Worm (Caenorhabditis elegans): ENCODE data around the gene W02F12.4.

W02F12.4 gene

DNA sequence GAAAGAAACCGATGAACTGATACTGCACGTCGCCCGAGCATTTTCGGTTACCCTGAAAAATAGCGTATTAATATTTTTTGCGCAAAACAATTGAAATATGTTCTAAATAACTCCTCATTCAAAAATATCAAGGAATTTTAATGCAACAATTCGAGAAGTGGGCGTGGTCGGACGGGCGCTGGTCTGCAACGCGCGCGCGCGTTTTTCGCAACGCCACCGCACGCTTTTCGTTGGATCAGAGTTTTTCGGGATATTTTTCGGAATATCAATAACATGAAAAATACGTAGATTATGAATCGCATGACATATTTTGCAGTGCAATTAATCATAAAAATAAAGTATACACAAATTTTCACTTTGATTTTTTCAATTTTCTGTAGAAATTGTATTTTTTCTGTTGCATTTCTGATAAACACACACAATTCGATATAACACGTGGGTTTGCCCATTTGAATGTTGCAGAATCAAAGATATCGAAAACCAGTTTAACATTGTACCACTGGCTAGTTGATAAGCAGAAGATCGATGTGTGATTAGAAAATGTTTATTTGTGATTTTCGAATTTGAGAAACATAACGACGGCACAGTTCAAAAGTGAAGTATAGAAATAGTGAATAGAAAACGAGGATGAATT, 2.4 kb upstream of the W02F12.4 start, which contains the start of gene dlst-1:
Gene dlst-1, minus strand, starts transcription at position 52 of the 634 bp plus-strand sequence.
- no peak for TF ChIP-seq unc-30 (tag; optimal IDR thresholded peaks at IDR 0.05)
- TF ChIP-seq C34B4.2 (tag; optimal IDR thresholded peaks at IDR 0.05): no peak
- no peak for TF ChIP-seq hpl-2 (GFP tag; optimal IDR thresholded peaks at IDR 0.05)
- no peak for TF ChIP-seq Y116A8C.19 (tag; optimal IDR thresholded peaks at IDR 0.05; ENCODE audit: borderline replicate concordance)
- no peak for TF ChIP-seq egl-13 (tag; optimal IDR thresholded peaks at IDR 0.05)
- peak; percentile 66 for TF ChIP-seq nhr-71 (tag; optimal IDR thresholded peaks at IDR 0.05)
- TF ChIP-seq ets-5 (GFP tag; IDR thresholded peaks at IDR 0.05): no peak
- TF ChIP-seq blmp-1 (tag; optimal IDR thresholded peaks at IDR 0.05): peak; percentile 0
- TF ChIP-seq lin-14 (GFP tag; optimal IDR thresholded peaks at IDR 0.05): peak; percentile 54
- peak; percentile 44 for TF ChIP-seq grh-1 (GFP tag; IDR thresholded peaks at IDR 0.05)
- TF ChIP-seq ces-1 (GFP tag; optimal IDR thresholded peaks at IDR 0.05): no peak
- peak in 2 of 3 experiments; percentile 42 to 43 for TF ChIP-seq dpl-1 (GFP tag; optimal IDR thresholded peaks at IDR 0.05)
- no peak for TF ChIP-seq lin-13 (GFP tag; optimal IDR thresholded peaks at IDR 0.05)
- TF ChIP-seq nhr-12 (tag; optimal IDR thresholded peaks at IDR 0.05): no peak
- no peak for TF ChIP-seq pag-3 (tag; optimal IDR thresholded peaks at IDR 0.05; ENCODE audit: borderline replicate concordance, insufficient read depth)
- no peak for TF ChIP-seq aha-1 (tag; optimal IDR thresholded peaks at IDR 0.05)
- TF ChIP-seq zag-1 (tag; optimal IDR thresholded peaks at IDR 0.05): no peak
- peak; percentile 38 for TF ChIP-seq dsc-1 (tag; optimal IDR thresholded peaks at IDR 0.05)
- peak; percentile 41 to 46 for TF ChIP-seq lsy-2 (tag; optimal IDR thresholded peaks at IDR 0.05)
- no peak for TF ChIP-seq nhr-84 (tag; optimal IDR thresholded peaks at IDR 0.05)
- TF ChIP-seq unc-86 (tag; optimal IDR thresholded peaks at IDR 0.05): peak; percentile 36
- no peak for TF ChIP-seq nhr-237 (tag; optimal IDR thresholded peaks at IDR 0.05)
- TF ChIP-seq irx-1 (tag; optimal IDR thresholded peaks at IDR 0.05): peak; percentile 48
- peak; percentile 22 for TF ChIP-seq aly-2 (tag; optimal IDR thresholded peaks at IDR 0.05)
- TF ChIP-seq zip-4 (GFP tag; optimal IDR thresholded peaks at IDR 0.05): no peak
- peak; percentile 30 to 48 (median 40) for TF ChIP-seq ceh-82 (tag; optimal IDR thresholded peaks at IDR 0.05)
- no peak for TF ChIP-seq unc-62 (GFP tag; optimal IDR thresholded peaks at IDR 0.05)
- TF ChIP-seq nhr-47 (tag; optimal IDR thresholded peaks at IDR 0.05): peak; percentile 68
- TF ChIP-seq ceh-90 (tag; optimal IDR thresholded peaks at IDR 0.05): no peak
- TF ChIP-seq jun-1 (tag; optimal IDR thresholded peaks at IDR 0.05): peak; percentile 1
- TF ChIP-seq nhr-19 (GFP tag; conservative IDR thresholded peaks at IDR 0.05): peak; percentile 45
- peak in 1 of 2 experiments; percentile 12 for TF ChIP-seq ztf-11 (tag; optimal IDR thresholded peaks at IDR 0.05)
- no peak for TF ChIP-seq nhr-77 (tag; optimal IDR thresholded peaks at IDR 0.05)
- no peak for TF ChIP-seq ceh-88 (GFP tag; IDR thresholded peaks at IDR 0.05)
- no peak for TF ChIP-seq mab-9 (GFP tag; IDR thresholded peaks at IDR 0.05)
- TF ChIP-seq lin-35 (GFP tag; optimal IDR thresholded peaks at IDR 0.05): peak in 1 of 2 experiments; percentile 17
- TF ChIP-seq tbx-2 (tag; optimal IDR thresholded peaks at IDR 0.05): peak; percentile 66
- no peak for TF ChIP-seq fkh-10 (GFP tag; optimal IDR thresholded peaks at IDR 0.05)
- peak; percentile 20 for TF ChIP-seq sox-4 (tag; optimal IDR thresholded peaks at IDR 0.05)
- TF ChIP-seq snpc-4 (tag; optimal IDR thresholded peaks at IDR 0.05): peak; percentile 2
- TF ChIP-seq vab-15 (tag; optimal IDR thresholded peaks at IDR 0.05): no peak
- no peak for TF ChIP-seq efl-3 (GFP tag; optimal IDR thresholded peaks at IDR 0.05)
- TF ChIP-seq nhr-20 (tag; optimal IDR thresholded peaks at IDR 0.05): peak; percentile 62
- TF ChIP-seq C16A3.4 (tag; optimal IDR thresholded peaks at IDR 0.05): peak; percentile 47
- TF ChIP-seq fkh-4 (tag; optimal IDR thresholded peaks at IDR 0.05; ENCODE audit: borderline replicate concordance): no peak
- no peak for TF ChIP-seq C04F5.9 (tag; optimal IDR thresholded peaks at IDR 0.05)
- peak; percentile 65 for TF ChIP-seq snu-23 (GFP tag; optimal IDR thresholded peaks at IDR 0.05)
- peak; percentile 35 to 53 for TF ChIP-seq efl-1 (optimal IDR thresholded peaks at IDR 0.05)
- TF ChIP-seq efl-1 (GFP tag; optimal IDR thresholded peaks at IDR 0.05 in 1 of 2): peak; percentile 35 to 94
- TF ChIP-seq mep-1 (tag; optimal IDR thresholded peaks at IDR 0.05): no peak
- TF ChIP-seq elt-3 (tag; optimal IDR thresholded peaks at IDR 0.05): peak in 1 of 6 experiments; percentile 32
- peak; percentile 35 for TF ChIP-seq nhr-90 (tag; optimal IDR thresholded peaks at IDR 0.05; ENCODE audit: poor library complexity)

Measured in whole organism, L1 larva.